Worm (Caenorhabditis elegans) whole organism, L1 larva: ENCODE data around the gene clec-233.

Experiments used
- C16A3.4 ChIP-seq: fragments of 150-350 bp; optimal IDR thresholded peaks from 2 replicates; lab custom pipeline; 2014; ENCODE audit warnings: missing biosample characterization, missing genetic modification characterization
- Y116A8C.19 ChIP-seq: sonication (generic microtip); optimal IDR thresholded peaks from 2 replicates; lab custom pipeline; 2016; ENCODE audit warnings: missing compliant biosample characterization, missing genetic modification characterization, borderline replicate concordance
- alr-1 ChIP-seq: fragments of 200-800 bp; sonication (Bioruptor generic); optimal IDR thresholded peaks from 2 replicates; lab custom pipeline; 2018; ENCODE audit warnings: borderline replicate concordance, mild to moderate bottlenecking, missing genetic modification characterization, missing compliant biosample characterization
- blmp-1 ChIP-seq: fragments of 150-350 bp; optimal IDR thresholded peaks from 2 replicates; lab custom pipeline; 2014; ENCODE audit warnings: missing biosample characterization, missing genetic modification characterization
- ceh-63 ChIP-seq: fragments of 200-800 bp; sonication (Bioruptor generic); optimal IDR thresholded peaks from 2 replicates; lab custom pipeline; 2018; ENCODE audit warnings: mild to moderate bottlenecking, missing genetic modification characterization, missing compliant biosample characterization
- ceh-82 ChIP-seq, 3 experiments: fragments of 150-350 bp in 1 of 3; sonication (generic microtip) in 2 of 3; optimal IDR thresholded peaks; 2 replicates each; lab custom pipeline; 2014 to 2017; ENCODE audit warnings: missing biosample characterization in 3 of 3, missing genetic modification characterization in 3 of 3
- ceh-88 ChIP-seq: fragments of 200-800 bp; sonication (Bioruptor generic); IDR thresholded peaks from 2 replicates; pipeline ENCODE4 v1.3.6; 2022; ENCODE audit warnings: missing genetic modification characterization, missing compliant biosample characterization
- dsc-1 ChIP-seq: sonication (generic microtip); optimal IDR thresholded peaks from 2 replicates; lab custom pipeline; 2016; ENCODE audit warnings: mild to moderate bottlenecking, missing genetic modification characterization, missing compliant biosample characterization
- efl-1 ChIP-seq, 4 experiments: fragments of 150-350 bp; optimal IDR thresholded peaks in 3 of 4; peaks in 1 of 4; 1 replicate in 1 of 4; 2 replicates in 3 of 4; lab custom pipeline; 2014; ENCODE audit warnings: missing biosample characterization in 2 of 4, missing genetic modification characterization in 2 of 4, missing genetic modification reagents in 2 of 4
- egl-13 ChIP-seq: sonication (generic microtip); optimal IDR thresholded peaks from 2 replicates; lab custom pipeline; 2016; ENCODE audit warnings: missing genotype, missing genetic modification reagents, missing genetic modification characterization, missing compliant biosample characterization
- elt-3 ChIP-seq, 6 experiments: fragments of 150-350 bp in 1 of 6; sonication (generic microtip); optimal IDR thresholded peaks; 2 replicates each; lab custom pipeline; 2017 to 2018; ENCODE audit warnings: missing biosample characterization in 6 of 6, missing genetic modification characterization in 6 of 6, inconsistent platforms in 1 of 6
- fos-1 ChIP-seq: fragments of 150-350 bp; optimal IDR thresholded peaks from 2 replicates; lab custom pipeline; 2014; ENCODE audit warnings: missing biosample characterization, missing genetic modification characterization
- grh-1 ChIP-seq: fragments of 200-800 bp; sonication (Bioruptor generic); IDR thresholded peaks from 2 replicates; pipeline ENCODE4 v1.3.6; 2022; ENCODE audit warnings: missing genetic modification reagents, missing genetic modification characterization, missing compliant biosample characterization
- jun-1 ChIP-seq: fragments of 150-350 bp; optimal IDR thresholded peaks from 2 replicates; lab custom pipeline; 2014; ENCODE audit warnings: missing biosample characterization, missing genetic modification reagents, missing genetic modification characterization
- lin-14 ChIP-seq: fragments of 200-800 bp; sonication (Bioruptor generic); optimal IDR thresholded peaks from 2 replicates; lab custom pipeline; 2018; ENCODE audit warnings: mild to moderate bottlenecking, missing genetic modification characterization, moderate library complexity, missing compliant biosample characterization
- lin-15B ChIP-seq: fragments of 150-350 bp; sonication (generic microtip); optimal IDR thresholded peaks from 3 replicates; lab custom pipeline; 2014; ENCODE audit warnings: missing biosample characterization, missing genetic modification characterization
- mdl-1 ChIP-seq, 2 experiments: fragments of 150-350 bp; optimal IDR thresholded peaks; 2 replicates each; lab custom pipeline; 2014 to 2017; ENCODE audit warnings: missing biosample characterization in 2 of 2, missing genetic modification characterization in 2 of 2, inconsistent platforms in 1 of 2
- mep-1 ChIP-seq: fragments of 150-350 bp; optimal IDR thresholded peaks from 2 replicates; lab custom pipeline; 2014; ENCODE audit warnings: missing biosample characterization, missing genetic modification characterization
- nhr-11 ChIP-seq: fragments of 150-350 bp; optimal IDR thresholded peaks from 2 replicates; lab custom pipeline; 2014; ENCODE audit warnings: missing biosample characterization, missing genetic modification characterization
- nhr-19 ChIP-seq: fragments of 200-800 bp; sonication (Bioruptor generic); conservative IDR thresholded peaks from 2 replicates; pipeline ENCODE4 v1.3.6; 2022; ENCODE audit warnings: missing genetic modification characterization, missing compliant biosample characterization
- nhr-47 ChIP-seq: sonication (generic microtip); optimal IDR thresholded peaks from 2 replicates; lab custom pipeline; 2016; ENCODE audit warnings: mild to moderate bottlenecking, missing genetic modification characterization, moderate library complexity, missing compliant biosample characterization
- nhr-85 ChIP-seq: sonication (generic microtip); peaks from one replicate; lab custom pipeline; 2016; ENCODE audit warnings: missing genetic modification characterization, inconsistent platforms, missing compliant biosample characterization
- pag-3 ChIP-seq: sonication (generic microtip); optimal IDR thresholded peaks from 2 replicates; lab custom pipeline; 2017; ENCODE audit warnings: missing genetic modification characterization, mild to moderate bottlenecking, missing compliant biosample characterization, antibody characterized with exemption, borderline replicate concordance; ENCODE audit not compliant: insufficient read depth
- pqm-1 ChIP-seq: sonication (generic microtip); optimal IDR thresholded peaks from 3 replicates; lab custom pipeline; 2017; ENCODE audit warnings: missing biosample characterization, missing genetic modification characterization
- skn-1 ChIP-seq: fragments of 150-350 bp; optimal IDR thresholded peaks from 2 replicates; lab custom pipeline; 2014; ENCODE audit warnings: missing biosample characterization, missing genetic modification characterization
- snpc-4 ChIP-seq: fragments of 150-350 bp; optimal IDR thresholded peaks from 2 replicates; lab custom pipeline; 2014; ENCODE audit warnings: missing biosample characterization, missing genetic modification characterization
- tlp-1 ChIP-seq: fragments of 150-350 bp; optimal IDR thresholded peaks from 2 replicates; lab custom pipeline; 2014; ENCODE audit warnings: missing biosample characterization, missing genetic modification characterization
- unc-62 ChIP-seq: fragments of 150-350 bp; optimal IDR thresholded peaks from 2 replicates; lab custom pipeline; 2014; ENCODE audit warnings: missing biosample characterization, missing genetic modification reagents, missing genetic modification characterization
- vab-15 ChIP-seq: sonication (generic microtip); optimal IDR thresholded peaks from 2 replicates; lab custom pipeline; 2017; ENCODE audit warnings: missing genotype, mild to moderate bottlenecking, missing genetic modification characterization, missing compliant biosample characterization
- ztf-11 ChIP-seq, 2 experiments: sonication (generic microtip); optimal IDR thresholded peaks; 2 replicates each; lab custom pipeline; 2016 to 2017; ENCODE audit warnings: missing genetic modification characterization in 2 of 2, missing biosample characterization in 1 of 2, missing compliant biosample characterization in 1 of 2

clec-233 gene

ce11 chrV:16233624-16234023, at the start of gene clec-233:
clec-233 (plus strand) TSS chrV:16233924.
- no peak for TF ChIP-seq nhr-47 (tag; lab: Kevin White, UChicago)

ce11 chrV:16190485-16190884, 43.2 kb upstream of the clec-233 start, which contains the start of gene srh-281:
srh-281 (plus strand) TSS chrV:16190785.
- TF ChIP-seq mdl-1 (tag; optimal IDR thresholded peaks at IDR 0.05; lab: Kevin White, UChicago): no peak
- no peak for TF ChIP-seq skn-1 (tag; lab: Kevin White, UChicago)

- TF ChIP-seq egl-13 (tag; lab: Kevin White, UChicago) (no peak), ceh-82 (tag; optimal IDR thresholded peaks at IDR 0.05; lab: Kevin White, UChicago) (no peak), snpc-4 (tag; lab: Kevin White, UChicago) (no peak), ceh-88 (GFP tag; lab: Robert Waterston, UW) (no peak), nhr-85 (tag; lab: Kevin White, UChicago) (no peak), efl-1 (optimal IDR thresholded peaks at IDR 0.05; lab: Kevin White, UChicago) (no peak), efl-1 (GFP tag; optimal IDR thresholded peaks at IDR 0.05 in 1 of 2; lab: Kevin White, UChicago) (no peak), mep-1 (no peak), vab-15 (tag; lab: Kevin White, UChicago) (no peak), ceh-63 (GFP tag; lab: Kevin White, UChicago) (no peak), nhr-19 (GFP tag; lab: Robert Waterston, UW) (no peak), grh-1 (GFP tag; lab: Robert Waterston, UW) (no peak), pqm-1 (no peak), skn-1 (tag; lab: Kevin White, UChicago) (no peak), mdl-1 (tag; optimal IDR thresholded peaks at IDR 0.05; lab: Kevin White, UChicago) (no peak)
These were observed 41.6 kb upstream of the clec-233 start, which contains the start of gene srh-279 for ce11 chrV:16192114-16192513. srh-279 (plus strand) TSS chrV:16192414.

- peak in 1 of 6 experiments; percentile 20 for TF ChIP-seq elt-3 (tag; optimal IDR thresholded peaks at IDR 0.05; lab: Kevin White, UChicago)
- peak; percentile 46 for TF ChIP-seq blmp-1
- TF ChIP-seq jun-1: no peak
These were observed 39.1 kb upstream of the clec-233 start, which contains the start of gene rabr-4 for ce11 chrV:16194639-16195038. rabr-4 (plus strand) TSS chrV:16194939.

ce11 chrV:16195379-16195778, 38.3 kb upstream of the clec-233 start, which contains the start of gene rabr-3:
rabr-3 (plus strand) TSS chrV:16195679.
- no peak for TF ChIP-seq lin-14 (GFP tag; lab: Kevin White, UChicago)
- no peak for TF ChIP-seq unc-62

- TF ChIP-seq alr-1 (no peak), nhr-85 (tag; lab: Kevin White, UChicago) (no peak)
These were observed 35.7 kb upstream of the clec-233 start, which contains the start of gene F11A5.5 for ce11 chrV:16198016-16198415. F11A5.5 (plus strand) TSS chrV:16198316.

- TF ChIP-seq snpc-4 (tag; lab: Kevin White, UChicago) (no peak), fos-1 (tag; lab: Kevin White, UChicago) (no peak), tlp-1 (tag; lab: Kevin White, UChicago) (no peak), pag-3 (tag; lab: Kevin White, UChicago) (no peak), dsc-1 (tag; lab: Kevin White, UChicago) (no peak), nhr-11 (tag; lab: Kevin White, UChicago) (no peak)
These were observed 32.0 kb upstream of the clec-233 start, which contains the start of gene F11A5.17 for ce11 chrV:16201730-16202129. F11A5.17 (plus strand) TSS chrV:16202030.

- TF ChIP-seq lin-15B (tag; lab: Kevin White, UChicago) (no peak), ztf-11 (tag; optimal IDR thresholded peaks at IDR 0.05; lab: Kevin White, UChicago) (no peak), Y116A8C.19 (no peak), vab-15 (tag; lab: Kevin White, UChicago) (no peak), pqm-1 (no peak), C16A3.4 (tag; lab: Kevin White, UChicago) (no peak)
These were observed 31.1 kb upstream of the clec-233 start, which contains the start of gene F11A5.18 for ce11 chrV:16202618-16203017. F11A5.18 (plus strand) TSS chrV:16202918.
